Worm (Caenorhabditis elegans): Measurements from ENCODE around the gene sly-1.

The sly-1 gene

DNA sequence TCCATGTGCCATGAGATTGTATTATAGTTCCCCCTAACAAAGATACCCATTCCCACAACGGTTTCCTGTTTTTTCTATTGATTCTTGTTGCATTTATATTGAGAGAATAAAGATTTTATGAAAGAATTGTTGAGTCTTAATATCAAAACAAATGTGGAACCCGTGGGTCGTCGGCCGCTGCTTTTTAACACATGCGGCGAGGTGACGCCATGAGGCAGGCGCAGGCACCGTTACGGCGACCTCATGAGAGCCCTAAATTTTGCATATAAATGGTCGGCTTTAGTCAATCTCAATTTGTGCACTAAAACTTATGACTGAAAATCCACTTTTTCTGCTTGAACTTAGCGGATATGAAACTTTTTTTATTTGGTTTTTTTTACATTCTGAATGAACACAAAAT, 30.7 kb downstream of the sly-1 start:
- no peak for TF ChIP-seq die-1 (tag; optimal IDR thresholded peaks at IDR 0.05)
- peak; percentile 5; the same call in 1 of the 2 replicates for TF ChIP-seq hmg-1.2 (GFP tag; IDR thresholded peaks at IDR 0.05)
- no peak for TF ChIP-seq F57A8.1 (GFP tag; optimal IDR thresholded peaks at IDR 0.05)
- TF ChIP-seq let-526 (GFP tag; IDR thresholded peaks at IDR 0.05): 0 out of 2 replicates have a peak, but pooled peaks have one; percentile 33
- TF ChIP-seq let-607 (tag; optimal IDR thresholded peaks at IDR 0.05): no peak
- no peak for TF ChIP-seq madf-10 (tag; optimal IDR thresholded peaks at IDR 0.05)
- no peak for TF ChIP-seq Y95B8A.8 (GFP tag; IDR thresholded peaks at IDR 0.05)
- TF ChIP-seq ztf-26 (tag; optimal IDR thresholded peaks at IDR 0.05): peak; percentile 62
- TF ChIP-seq lir-1 (GFP tag; conservative IDR thresholded peaks at IDR 0.05): no peak
- no peak for TF ChIP-seq lin-54 (GFP tag; optimal IDR thresholded peaks at IDR 0.05)
- TF ChIP-seq mcd-1 (GFP tag; IDR thresholded peaks at IDR 0.05): peak; percentile 36; the same call in 1 of the 2 replicates
- TF ChIP-seq fkh-3 (tag; optimal IDR thresholded peaks at IDR 0.05): no peak
- TF ChIP-seq ztf-25 (GFP tag; IDR thresholded peaks at IDR 0.05): no peak
- no peak for TF ChIP-seq rec-8 (tag; optimal IDR thresholded peaks at IDR 0.05)
- TF ChIP-seq nhr-80 (tag; optimal IDR thresholded peaks at IDR 0.05): peak; percentile 10
- 0 out of 2 replicates have a peak, but pooled peaks have one; percentile 21 for TF ChIP-seq lin-26 (GFP tag; IDR thresholded peaks at IDR 0.05)
- peak; percentile 9 for TF ChIP-seq tlf-1 (GFP tag; optimal IDR thresholded peaks at IDR 0.05)
- no peak for TF ChIP-seq Y53F4B.3 (GFP tag; IDR thresholded peaks at IDR 0.05)
- no peak for TF ChIP-seq cebp-1 (GFP tag; IDR thresholded peaks at IDR 0.05)
- TF ChIP-seq cebp-1 (tag; optimal IDR thresholded peaks at IDR 0.05): peak; percentile 37
- peak; percentile 26 for TF ChIP-seq nhr-90 (tag; optimal IDR thresholded peaks at IDR 0.05)
- TF ChIP-seq Y56A3A.18 (GFP tag; IDR thresholded peaks at IDR 0.05): 0 out of 2 replicates have a peak, but pooled peaks have one; percentile 58
- TF ChIP-seq cebp-2 (GFP tag; IDR thresholded peaks at IDR 0.05): no peak
- TF ChIP-seq ztf-6 (GFP tag; IDR thresholded peaks at IDR 0.05): no peak
- 0 out of 2 replicates have a peak, but pooled peaks have one; percentile 51 for TF ChIP-seq Y53G8AR.9 (GFP tag; conservative IDR thresholded peaks at IDR 0.05)
- TF ChIP-seq snpc-4 (GFP tag; optimal IDR thresholded peaks at IDR 0.05): no peak
- peak in 3 of 4 experiments; percentile 26 to 65 (median 47) for TF ChIP-seq snpc-4 (tag; optimal IDR thresholded peaks at IDR 0.05)
- no peak for TF ChIP-seq snpc-3.4 (tag; optimal IDR thresholded peaks at IDR 0.05)
- no peak for TF ChIP-seq tbp1 (GFP tag; optimal IDR thresholded peaks at IDR 0.05)
- TF ChIP-seq F22D6.2 (tag; optimal IDR thresholded peaks at IDR 0.05): no peak
- TF ChIP-seq repo-1 (tag; optimal IDR thresholded peaks at IDR 0.05): peak; percentile 55
- 0 out of 2 replicates have a peak, but pooled peaks have one; percentile 19 for TF ChIP-seq B0336.3 (GFP tag; IDR thresholded peaks at IDR 0.05)
- no peak for TF ChIP-seq somi-1 (GFP tag; optimal IDR thresholded peaks at IDR 0.05)
- TF ChIP-seq dox-1 (GFP tag; IDR thresholded peaks at IDR 0.05): peak; percentile 17; the same call in 1 of the 2 replicates
- peak; percentile 2 for TF ChIP-seq atf-7 (tag; optimal IDR thresholded peaks at IDR 0.05)
- TF ChIP-seq aptf-2 (GFP tag; conservative IDR thresholded peaks at IDR 0.05): no peak
- TF ChIP-seq ccch-3 (GFP tag; optimal IDR thresholded peaks at IDR 0.05): no peak
- TF ChIP-seq pbrm-1 (GFP tag; IDR thresholded peaks at IDR 0.05): 0 out of 2 replicates have a peak, but pooled peaks have one; percentile 14
- TF ChIP-seq nhr-120 (GFP tag; IDR thresholded peaks at IDR 0.05): 0 out of 2 replicates have a peak, but pooled peaks have one; percentile 55

DNA sequence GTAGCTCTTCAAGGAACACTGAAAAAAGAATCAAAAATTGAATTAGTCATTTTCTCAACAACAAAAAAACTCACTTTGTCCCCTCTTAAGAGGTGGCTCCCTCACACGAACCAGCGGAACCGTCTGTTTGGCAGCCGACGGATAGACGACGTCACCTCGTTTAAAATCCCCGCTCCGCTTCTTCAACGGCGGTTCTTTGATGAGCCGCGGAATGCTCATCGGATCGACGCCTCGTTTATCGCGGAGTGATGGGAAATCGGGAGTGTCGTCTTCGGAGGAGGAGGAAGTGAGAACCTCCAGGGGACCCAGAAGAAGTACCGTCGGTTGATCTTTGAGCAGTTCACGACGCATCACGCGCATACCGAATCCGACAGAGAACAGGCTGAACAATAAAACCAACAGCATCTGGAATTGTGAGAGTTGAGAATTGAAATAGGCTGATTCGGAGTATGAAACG, 31.9 kb downstream of the sly-1 start, which contains the start of gene nlp-68:
Gene nlp-68, minus strand, starts transcription at position 407 of the 457 bp plus-strand sequence.
- TF ChIP-seq zfh-2 (GFP tag; conservative IDR thresholded peaks at IDR 0.05) (peak; percentile 61; the same call in 1 of the 2 replicates), dpff-1 (tag; optimal IDR thresholded peaks at IDR 0.05) (no peak)
